Worm (Caenorhabditis elegans) whole organism, early embryonic: ENCODE measurements around the gene acp-2.

Experiments used
- aly-1 ChIP-seq: sonication (generic microtip); optimal IDR thresholded peaks from 2 replicates; lab custom pipeline; 2016; ENCODE audit warnings: missing genetic modification characterization, missing compliant biosample characterization
- ama-1 ChIP-seq: fragments of 150-350 bp; optimal IDR thresholded peaks from 2 replicates; lab custom pipeline; 2014
- ceh-36 ChIP-seq: sonication (generic microtip); optimal IDR thresholded peaks from 2 replicates; lab custom pipeline; 2016; ENCODE audit warnings: missing genetic modification characterization, inconsistent platforms, missing compliant biosample characterization
- ets-7 ChIP-seq: sonication (generic microtip); optimal IDR thresholded peaks from 2 replicates; lab custom pipeline; 2016; ENCODE audit warnings: missing genotype, missing genetic modification characterization, missing compliant biosample characterization
- flt-1 ChIP-seq: fragments of 200-800 bp; sonication (Bioruptor generic); IDR thresholded peaks from 2 replicates; pipeline ENCODE4 v1.3.6; 2022; ENCODE audit warnings: missing genetic modification characterization, missing compliant biosample characterization
- hmbx-1 ChIP-seq: sonication (generic microtip); optimal IDR thresholded peaks from 2 replicates; lab custom pipeline; 2016; ENCODE audit warnings: mild to moderate bottlenecking, missing genetic modification characterization, missing compliant biosample characterization
- hmg-4 ChIP-seq: fragments of 200-800 bp; sonication (Bioruptor generic); optimal IDR thresholded peaks from 2 replicates; lab custom pipeline; 2018; ENCODE audit warnings: mild to moderate bottlenecking, missing genetic modification characterization, missing compliant biosample characterization
- hnd-1 ChIP-seq: sonication (generic microtip); optimal IDR thresholded peaks from 2 replicates; lab custom pipeline; 2016; ENCODE audit warnings: missing genetic modification characterization, missing compliant biosample characterization
- tbx-37 ChIP-seq: fragments of 200-800 bp; sonication (Bioruptor generic); conservative IDR thresholded peaks from 2 replicates; pipeline ENCODE4 v1.3.6; 2022; ENCODE audit warnings: missing genetic modification reagents, missing genetic modification characterization, missing compliant biosample characterization

- no peak for TF ChIP-seq ama-1
- no peak for TF ChIP-seq tbx-37 (GFP tag; lab: Robert Waterston, UW)
- TF ChIP-seq hmbx-1 = no peak
- TF ChIP-seq flt-1 = no peak
- TF ChIP-seq ceh-36 (tag; lab: Kevin White, UChicago) = no peak
- TF ChIP-seq aly-1 (tag; lab: Kevin White, UChicago) = no peak
- TF ChIP-seq hnd-1 (tag; lab: Kevin White, UChicago) = no peak
- TF ChIP-seq hmg-4 = no peak
- TF ChIP-seq ets-7 (tag; lab: Kevin White, UChicago) = no peak
Measured at ce11 chrII:8415035-8415434, 16.8 kb downstream of the acp-2 start.
